Worm (Caenorhabditis elegans): Measurements from ENCODE around the gene str-118.

- TF ChIP-seq elt-1 (tag; optimal IDR thresholded peaks at IDR 0.05) (no peak), ama-1 (optimal IDR thresholded peaks at IDR 0.05) (no peak), elt-2 (tag; optimal IDR thresholded peaks at IDR 0.05) (peak; percentile 70), fkh-10 (GFP tag; optimal IDR thresholded peaks at IDR 0.05) (no peak), zag-1 (tag; optimal IDR thresholded peaks at IDR 0.05) (no peak)
These were observed 20.4 kb upstream of the str-118 start for ce11 chrV:10031384-10032171.
